Worm (Caenorhabditis elegans): ENCODE measurements around the gene nhr-51.
A peak's percentile ranks its signal among the peaks of the same experiment; 100 is the strongest.

nhr-51 gene

ce11 chrV:15664053-15664661 lies 9.7 kb upstream of the nhr-51 start (continued):
- TF ChIP-seq dsc-1 (tag; optimal IDR thresholded peaks at IDR 0.05) (no peak), efl-1 (optimal IDR thresholded peaks at IDR 0.05) (peak; percentile 29 to 37), efl-1 (GFP tag; optimal IDR thresholded peaks at IDR 0.05 in 1 of 2) (peak; percentile 11 to 84), mdl-1 (tag; optimal IDR thresholded peaks at IDR 0.05) (peak in 1 of 2 experiments; percentile 62), nhr-11 (tag; optimal IDR thresholded peaks at IDR 0.05) (no peak), nhr-12 (tag; optimal IDR thresholded peaks at IDR 0.05) (no peak), fkh-8 (tag; optimal IDR thresholded peaks at IDR 0.05) (no peak), snpc-4 (tag; optimal IDR thresholded peaks at IDR 0.05) (no peak), snu-23 (GFP tag; optimal IDR thresholded peaks at IDR 0.05) (peak; percentile 62), nhr-71 (tag; optimal IDR thresholded peaks at IDR 0.05) (peak; percentile 67), rnt-1 (tag; optimal IDR thresholded peaks at IDR 0.05) (peak; percentile 58), mef-2 (tag; optimal IDR thresholded peaks at IDR 0.05) (no peak), C16A3.4 (tag; optimal IDR thresholded peaks at IDR 0.05) (peak; percentile 47), nhr-19 (GFP tag; conservative IDR thresholded peaks at IDR 0.05) (no peak), lin-39 (tag; optimal IDR thresholded peaks at IDR 0.05) (no peak), skn-1 (tag; optimal IDR thresholded peaks at IDR 0.05) (peak; percentile 12), nhr-47 (tag; optimal IDR thresholded peaks at IDR 0.05) (no peak), tlp-1 (tag; optimal IDR thresholded peaks at IDR 0.05) (no peak), pqm-1 (tag; optimal IDR thresholded peaks at IDR 0.05) (no peak), ceh-90 (tag; optimal IDR thresholded peaks at IDR 0.05) (no peak), jun-1 (tag; optimal IDR thresholded peaks at IDR 0.05) (no peak), irx-1 (tag; optimal IDR thresholded peaks at IDR 0.05) (no peak), grh-1 (GFP tag; IDR thresholded peaks at IDR 0.05) (peak; percentile 72), dpl-1 (GFP tag; optimal IDR thresholded peaks at IDR 0.05) (peak; percentile 2 to 23 (median 5)), lin-13 (GFP tag; optimal IDR thresholded peaks at IDR 0.05) (no peak), nhr-77 (tag; optimal IDR thresholded peaks at IDR 0.05) (peak; percentile 50), unc-62 (GFP tag; optimal IDR thresholded peaks at IDR 0.05) (no peak), hlh-4 (tag; optimal IDR thresholded peaks at IDR 0.05) (no peak), pax-3 (tag; optimal IDR thresholded peaks at IDR 0.05) (no peak), swsn-7 (tag; optimal IDR thresholded peaks at IDR 0.05) (peak; percentile 16), hlh-17 (GFP tag; optimal IDR thresholded peaks at IDR 0.05; ENCODE audit: borderline replicate concordance) (no peak), zip-4 (GFP tag; optimal IDR thresholded peaks at IDR 0.05) (no peak)

- TF ChIP-seq ztf-11 (tag; optimal IDR thresholded peaks at IDR 0.05) (no peak), pqm-1 (tag; optimal IDR thresholded peaks at IDR 0.05) (peak; percentile 13), unc-62 (GFP tag; optimal IDR thresholded peaks at IDR 0.05) (no peak), snu-23 (GFP tag; optimal IDR thresholded peaks at IDR 0.05) (no peak), mdl-1 (tag; optimal IDR thresholded peaks at IDR 0.05) (peak in 1 of 2 experiments; percentile 61), egl-27 (tag; optimal IDR thresholded peaks at IDR 0.05) (no peak), tbx-2 (tag; optimal IDR thresholded peaks at IDR 0.05) (no peak), efl-3 (GFP tag; optimal IDR thresholded peaks at IDR 0.05) (no peak), fkh-8 (tag; optimal IDR thresholded peaks at IDR 0.05) (no peak), blmp-1 (tag; optimal IDR thresholded peaks at IDR 0.05) (peak; percentile 46), mep-1 (tag; optimal IDR thresholded peaks at IDR 0.05) (no peak), rnt-1 (tag; optimal IDR thresholded peaks at IDR 0.05) (no peak), irx-1 (tag; optimal IDR thresholded peaks at IDR 0.05) (no peak), ets-5 (GFP tag; IDR thresholded peaks at IDR 0.05) (no peak), lin-14 (GFP tag; optimal IDR thresholded peaks at IDR 0.05) (no peak), ceh-88 (GFP tag; IDR thresholded peaks at IDR 0.05) (no peak), nhr-20 (tag; optimal IDR thresholded peaks at IDR 0.05) (peak; percentile 62), hpl-2 (GFP tag; optimal IDR thresholded peaks at IDR 0.05) (no peak), nhr-90 (tag; optimal IDR thresholded peaks at IDR 0.05; ENCODE audit: poor library complexity) (peak; percentile 63), hlh-17 (GFP tag; optimal IDR thresholded peaks at IDR 0.05; ENCODE audit: borderline replicate concordance) (no peak), tlp-1 (tag; optimal IDR thresholded peaks at IDR 0.05) (no peak), unc-130 (tag; optimal IDR thresholded peaks at IDR 0.05) (no peak), nhr-71 (tag; optimal IDR thresholded peaks at IDR 0.05) (no peak), dsc-1 (tag; optimal IDR thresholded peaks at IDR 0.05) (no peak), nhr-11 (tag; optimal IDR thresholded peaks at IDR 0.05) (no peak), dpl-1 (GFP tag; optimal IDR thresholded peaks at IDR 0.05) (no peak), lin-35 (GFP tag; optimal IDR thresholded peaks at IDR 0.05) (peak in 1 of 2 experiments; percentile 58), elt-2 (tag; optimal IDR thresholded peaks at IDR 0.05) (peak; percentile 98), C04F5.9 (tag; optimal IDR thresholded peaks at IDR 0.05) (no peak)
These were observed 7.1 kb upstream of the nhr-51 start for ce11 chrV:15666718-15667117.

All from whole organism, L1 larva.